Worm (Caenorhabditis elegans) whole organism, late embryonic: Measurements from ENCODE around the gene F59A1.6.

ENCODE experiments used
- C08G9.2 ChIP-seq: sonication (generic microtip); optimal IDR thresholded peaks from 2 replicates; lab custom pipeline; 2016; ENCODE audit warnings: mild to moderate bottlenecking, missing genetic modification characterization, moderate library complexity, missing compliant biosample characterization
- C38D4.7 ChIP-seq: fragments of 200-800 bp; sonication (Bioruptor generic); optimal IDR thresholded peaks from 2 replicates; lab custom pipeline; 2018; ENCODE audit warnings: mild to moderate bottlenecking, missing genetic modification characterization, moderate library complexity, missing compliant biosample characterization
- ceh-9 ChIP-seq: sonication (generic microtip); optimal IDR thresholded peaks from 2 replicates; lab custom pipeline; 2016; ENCODE audit warnings: mild to moderate bottlenecking, missing genetic modification characterization, inconsistent platforms, missing compliant biosample characterization
- dmd-4 ChIP-seq: sonication (generic microtip); optimal IDR thresholded peaks from 2 replicates; lab custom pipeline; 2016; ENCODE audit warnings: borderline replicate concordance, missing genetic modification characterization, missing compliant biosample characterization
- dve-1 ChIP-seq: sonication (generic microtip); optimal IDR thresholded peaks from 2 replicates; lab custom pipeline; 2017; ENCODE audit warnings: antibody characterized with exemption, mild to moderate bottlenecking, missing genetic modification characterization, missing compliant biosample characterization
- elt-2 ChIP-seq: sonication (generic microtip); optimal IDR thresholded peaks from 2 replicates; lab custom pipeline; 2016; ENCODE audit warnings: missing genetic modification reagents, missing genetic modification characterization, missing compliant biosample characterization
- nfya-1 ChIP-seq: sonication (generic microtip); optimal IDR thresholded peaks from 2 replicates; lab custom pipeline; 2017; ENCODE audit warnings: missing genetic modification characterization, mild to moderate bottlenecking, missing compliant biosample characterization, antibody characterized with exemption, moderate library complexity
- nhr-11 ChIP-seq: fragments of 150-350 bp; optimal IDR thresholded peaks from 2 replicates; lab custom pipeline; 2014; ENCODE audit warnings: missing biosample characterization, missing genetic modification characterization
- pat-9 ChIP-seq: fragments of 200-800 bp; sonication (Bioruptor generic); optimal IDR thresholded peaks from 2 replicates; lab custom pipeline; 2018; ENCODE audit warnings: mild to moderate bottlenecking, missing genetic modification characterization, moderate library complexity, missing compliant biosample characterization
- pha-4 ChIP-seq: fragments of 150-350 bp; optimal IDR thresholded peaks from 2 replicates; lab custom pipeline; 2018; ENCODE audit warnings: missing biosample characterization, missing genetic modification reagents, missing genetic modification characterization
- pqm-1 ChIP-seq: sonication (generic microtip); optimal IDR thresholded peaks from 2 replicates; lab custom pipeline; 2016; ENCODE audit warnings: missing genetic modification characterization, missing compliant biosample characterization
- sox-4 ChIP-seq: sonication (generic microtip); optimal IDR thresholded peaks from 2 replicates; lab custom pipeline; 2017; ENCODE audit warnings: mild to moderate bottlenecking, missing genetic modification characterization, inconsistent platforms, missing compliant biosample characterization
- tbx-2 ChIP-seq: sonication (generic microtip); optimal IDR thresholded peaks from 2 replicates; lab custom pipeline; 2016; ENCODE audit warnings: missing genetic modification characterization, missing compliant biosample characterization
- unc-86 ChIP-seq: sonication (generic microtip); optimal IDR thresholded peaks from 2 replicates; lab custom pipeline; 2016; ENCODE audit warnings: missing genetic modification characterization, missing compliant biosample characterization

ce11 chrV:17724704-17725103 is 39.8 kb downstream of the F59A1.6 start, which contains the start of gene fat-5:
- TF ChIP-seq nfya-1 (tag; lab: Kevin White, UChicago) (no peak), sox-4 (tag; lab: Kevin White, UChicago) (no peak), ceh-9 (tag; lab: Kevin White, UChicago) (no peak), C38D4.7 (GFP tag; lab: Kevin White, UChicago) (no peak), elt-2 (no peak), tbx-2 (no peak), pat-9 (tag; lab: Kevin White, UChicago) (no peak), C08G9.2 (tag; lab: Kevin White, UChicago) (no peak), pha-4 (tag; lab: Kevin White, UChicago) (no peak), nhr-11 (no peak), dve-1 (tag; lab: Kevin White, UChicago) (no peak), unc-86 (no peak), dmd-4 (tag; lab: Kevin White, UChicago) (no peak), pqm-1 (tag; lab: Kevin White, UChicago) (no peak)
